Worm (Caenorhabditis elegans): ENCODE data around the gene C05E4.12.

DNA sequence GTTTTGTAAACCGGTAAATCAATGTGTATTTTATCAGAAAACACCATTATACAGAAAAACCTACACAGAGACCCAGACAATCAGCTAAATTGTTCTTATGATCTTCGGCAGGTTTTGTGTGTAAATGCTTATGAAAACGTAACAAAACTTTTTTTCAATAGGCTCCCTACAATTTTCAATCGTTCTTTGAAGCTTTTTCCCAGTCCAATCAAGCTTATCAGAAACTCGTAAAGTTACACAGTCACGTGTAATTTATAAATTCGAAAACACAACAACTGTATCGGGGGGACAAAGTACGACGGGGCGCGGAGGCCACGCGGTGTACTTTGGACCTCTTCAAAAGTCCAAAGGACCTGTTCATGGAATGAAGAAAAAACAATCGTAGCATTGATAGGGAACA is 31.6 kb downstream of the C05E4.12 start:
- no peak for TF ChIP-seq sox-4 (tag; optimal IDR thresholded peaks at IDR 0.05)
- TF ChIP-seq ceh-48 (tag; optimal IDR thresholded peaks at IDR 0.05): no peak
- TF ChIP-seq elt-2 (tag; optimal IDR thresholded peaks at IDR 0.05): no peak
- TF ChIP-seq hlh-30 (tag; optimal IDR thresholded peaks at IDR 0.05; ENCODE audit: insufficient read depth): peak; percentile 7
- no peak for TF ChIP-seq ama-1 (optimal IDR thresholded peaks at IDR 0.05)
- TF ChIP-seq pha-4 (tag; optimal IDR thresholded peaks at IDR 0.05): no peak
- no peak for TF ChIP-seq F13H6.1 (tag; optimal IDR thresholded peaks at IDR 0.05)
- no peak for TF ChIP-seq unc-86 (tag; optimal IDR thresholded peaks at IDR 0.05)
- TF ChIP-seq zip-5 (tag; optimal IDR thresholded peaks at IDR 0.05): no peak
- no peak for TF ChIP-seq mec-3 (tag; optimal IDR thresholded peaks at IDR 0.05; ENCODE audit: borderline replicate concordance)
- no peak for TF ChIP-seq lin-11 (tag; optimal IDR thresholded peaks at IDR 0.05)
